Fruit fly (Drosophila melanogaster) whole organism, embryonic: Measurements from ENCODE around the gene pim.

Experiments used
- Adf1 ChIP-seq: fragments of 200-800 bp; sonication (Bioruptor generic); IDR thresholded peaks from 2 replicates; pipeline ENCODE4 v1.3.6; 2022; ENCODE audit warnings: missing biosample characterization, missing genetic modification characterization
- CG10274 ChIP-seq: fragments of 200-800 bp; sonication (Bioruptor generic); optimal IDR thresholded peaks from 3 replicates; lab custom pipeline; 2017; ENCODE audit warnings: missing biosample characterization, mild to moderate bottlenecking, missing genetic modification characterization
- CG10654 ChIP-seq: fragments of 200-800 bp; sonication (Bioruptor generic); optimal IDR thresholded peaks from 2 replicates; lab custom pipeline; 2016; ENCODE audit warnings: missing biosample characterization, missing genetic modification characterization
- CG12155 ChIP-seq: fragments of 200-800 bp; sonication (Bioruptor generic); optimal IDR thresholded peaks from 3 replicates; lab custom pipeline; 2016; ENCODE audit warnings: missing biosample characterization, missing genetic modification characterization
- CG12236 ChIP-seq: fragments of 200-800 bp; sonication (Bioruptor generic); optimal IDR thresholded peaks from 2 replicates; lab custom pipeline; 2016; ENCODE audit warnings: missing biosample characterization, missing genetic modification characterization
- CG1233 ChIP-seq: fragments of 200-800 bp; sonication (Bioruptor generic); optimal IDR thresholded peaks from 4 replicates; lab custom pipeline; 2018; ENCODE audit warnings: missing biosample characterization, mild to moderate bottlenecking, missing genetic modification characterization
- CG12391 ChIP-seq: fragments of 200-800 bp; sonication (Bioruptor generic); optimal IDR thresholded peaks from 3 replicates; lab custom pipeline; 2018; ENCODE audit warnings: missing biosample characterization, mild to moderate bottlenecking, missing genetic modification characterization, moderate library complexity
- CG13296 ChIP-seq: fragments of 200-800 bp; sonication (Bioruptor generic); optimal IDR thresholded peaks from 3 replicates; lab custom pipeline; 2018; ENCODE audit warnings: missing biosample characterization, mild to moderate bottlenecking, missing genetic modification characterization
- CG14050 ChIP-seq: fragments of 200-800 bp; sonication (Bioruptor generic); IDR thresholded peaks from 3 replicates; pipeline ENCODE4 v1.3.6; 2022; ENCODE audit warnings: missing biosample characterization, missing genetic modification characterization
- CG14667 ChIP-seq: fragments of 200-800 bp; sonication (Bioruptor generic); IDR thresholded peaks from 2 replicates; pipeline ENCODE4 v1.3.6; 2022; ENCODE audit warnings: missing biosample characterization, missing genetic modification characterization
- CG16779 ChIP-seq: fragments of 200-800 bp; sonication (Bioruptor generic); IDR thresholded peaks from 2 replicates; pipeline ENCODE4 v1.3.6; 2022; ENCODE audit warnings: missing biosample characterization, missing genetic modification characterization
- CG16813 ChIP-seq: fragments of 200-800 bp; sonication (Bioruptor generic); IDR thresholded peaks from 3 replicates; pipeline ENCODE4 v1.3.6; 2022; ENCODE audit warnings: missing biosample characterization, missing genetic modification characterization; ENCODE audit not compliant: partially characterized antibody
- CG18262 ChIP-seq: fragments of 200-800 bp; optimal IDR thresholded peaks from 3 replicates; lab custom pipeline; 2019; ENCODE audit warnings: missing biosample characterization, mild to moderate bottlenecking, missing genetic modification characterization, moderate library complexity
- CG2129 ChIP-seq: fragments of 200-800 bp; sonication (Bioruptor generic); IDR thresholded peaks from 2 replicates; pipeline ENCODE4 v1.3.6; 2022; ENCODE audit warnings: missing biosample characterization, missing genetic modification characterization; ENCODE audit not compliant: partially characterized antibody
- CG30020 ChIP-seq: fragments of 200-800 bp; optimal IDR thresholded peaks from 2 replicates; lab custom pipeline; 2019; ENCODE audit warnings: missing biosample characterization, mild to moderate bottlenecking, missing genetic modification characterization, moderate library complexity
- CG3065 ChIP-seq: fragments of 200-800 bp; sonication (Bioruptor generic); optimal IDR thresholded peaks from 2 replicates; lab custom pipeline; 2016; ENCODE audit warnings: missing biosample characterization, missing genetic modification characterization
- CG4404 ChIP-seq: fragments of 200-800 bp; sonication (Bioruptor generic); IDR thresholded peaks from 2 replicates; pipeline ENCODE4 v1.3.6; 2022; ENCODE audit warnings: missing biosample characterization, missing genetic modification characterization
- CG6854 ChIP-seq: fragments of 200-800 bp; sonication (Bioruptor generic); optimal IDR thresholded peaks from 3 replicates; lab custom pipeline; 2017; ENCODE audit warnings: missing biosample characterization, mild to moderate bottlenecking, missing genetic modification characterization
- CG9215 ChIP-seq: fragments of 200-800 bp; sonication (Bioruptor generic); IDR thresholded peaks from 2 replicates; pipeline ENCODE4 v1.3.6; 2022; ENCODE audit warnings: missing biosample characterization, missing genetic modification characterization
- Camta ChIP-seq: fragments of 200-800 bp; sonication (Bioruptor generic); optimal IDR thresholded peaks from 2 replicates; lab custom pipeline; 2016; ENCODE audit warnings: missing biosample characterization, missing genetic modification characterization
- D19A ChIP-seq: fragments of 200-800 bp; optimal IDR thresholded peaks from 3 replicates; lab custom pipeline; 2019; ENCODE audit warnings: missing biosample characterization, mild to moderate bottlenecking, missing genetic modification characterization, moderate library complexity
- Dbx ChIP-seq: fragments of 200-800 bp; sonication (Bioruptor generic); IDR thresholded peaks from 3 replicates; pipeline ENCODE4 v1.3.6; 2022; ENCODE audit warnings: missing biosample characterization, missing genetic modification characterization
- Doc2 ChIP-seq: fragments of 200-800 bp; sonication (Bioruptor generic); IDR thresholded peaks from 2 replicates; pipeline ENCODE4 v1.3.6; 2022; ENCODE audit warnings: missing biosample characterization, missing genetic modification characterization
- ERR ChIP-seq: fragments of 200-800 bp; sonication (Bioruptor generic); optimal IDR thresholded peaks from 2 replicates; lab custom pipeline; 2016; ENCODE audit warnings: missing biosample characterization, missing genetic modification characterization
- Fer1 ChIP-seq: fragments of 200-800 bp; sonication (Bioruptor generic); optimal IDR thresholded peaks from 2 replicates; lab custom pipeline; 2017; ENCODE audit warnings: missing biosample characterization, mild to moderate bottlenecking, missing genetic modification characterization
- Fer2 ChIP-seq: fragments of 200-800 bp; sonication (Bioruptor generic); optimal IDR thresholded peaks from 2 replicates; lab custom pipeline; 2018; ENCODE audit warnings: missing biosample characterization, mild to moderate bottlenecking, missing genetic modification characterization, moderate library complexity
- Hey ChIP-seq: fragments of 200-800 bp; sonication (Bioruptor generic); optimal IDR thresholded peaks from 3 replicates; lab custom pipeline; 2018; ENCODE audit warnings: missing biosample characterization, mild to moderate bottlenecking, missing genetic modification characterization
- MESR4 ChIP-seq: fragments of 200-800 bp; sonication (Bioruptor generic); optimal IDR thresholded peaks from 2 replicates; lab custom pipeline; 2018; ENCODE audit warnings: missing biosample characterization, mild to moderate bottlenecking, missing genetic modification characterization, moderate library complexity
- Mad ChIP-seq: fragments of 200-800 bp; sonication (Bioruptor generic); optimal IDR thresholded peaks from 2 replicates; lab custom pipeline; 2016; ENCODE audit warnings: missing biosample characterization, missing genetic modification characterization
- Pdp1 ChIP-seq, 2 experiments: fragments of 200-800 bp; sonication (Bioruptor generic); optimal IDR thresholded peaks; 3 replicates each; lab custom pipeline; 2016; ENCODE audit warnings: missing biosample characterization in 2 of 2, missing genetic modification characterization in 2 of 2, mild to moderate bottlenecking in 1 of 2, moderate library complexity in 1 of 2
- Spps ChIP-seq: fragments of 200-800 bp; sonication (Bioruptor generic); optimal IDR thresholded peaks from 2 replicates; lab custom pipeline; 2018; ENCODE audit warnings: missing biosample characterization, mild to moderate bottlenecking, missing genetic modification characterization
- bcd ChIP-seq: fragments of 200-800 bp; sonication (Bioruptor generic); optimal IDR thresholded peaks from 2 replicates; lab custom pipeline; 2017; ENCODE audit warnings: missing biosample characterization, mild to moderate bottlenecking, missing genetic modification characterization
- bowl ChIP-seq: fragments of 200-800 bp; sonication (Bioruptor generic); IDR thresholded peaks from 2 replicates; pipeline ENCODE4 v1.3.6; 2022; ENCODE audit warnings: missing biosample characterization, missing genetic modification characterization
- bsh ChIP-seq, 2 experiments: fragments of 200-800 bp; sonication (Bioruptor generic); optimal IDR thresholded peaks; 2 replicates each; lab custom pipeline; 2017 to 2018; ENCODE audit warnings: mild to moderate bottlenecking in 2 of 2, missing biosample characterization in 2 of 2, missing genetic modification characterization in 2 of 2, moderate library complexity in 1 of 2
- danr ChIP-seq: fragments of 200-800 bp; sonication (Bioruptor generic); IDR thresholded peaks from 2 replicates; pipeline ENCODE4 v1.3.6; 2022; ENCODE audit warnings: missing biosample characterization, missing genetic modification characterization
- ems ChIP-seq: fragments of 200-800 bp; sonication (Bioruptor generic); optimal IDR thresholded peaks from 3 replicates; lab custom pipeline; 2016; ENCODE audit warnings: missing biosample characterization, missing genetic modification characterization
- fd64A ChIP-seq: fragments of 200-800 bp; sonication (Bioruptor generic); optimal IDR thresholded peaks from 3 replicates; lab custom pipeline; 2018; ENCODE audit warnings: missing biosample characterization, mild to moderate bottlenecking, missing genetic modification characterization
- gt ChIP-seq: fragments of 200-800 bp; sonication (Bioruptor generic); IDR thresholded peaks from 2 replicates; pipeline ENCODE4 v1.3.6; 2022; ENCODE audit warnings: missing biosample characterization, missing genetic modification characterization
- hkb ChIP-seq, 2 experiments: fragments of 200-800 bp in 1 of 2; fragments of >200 bp in 1 of 2; sonication (Bioruptor generic) in 1 of 2; IDR thresholded peaks in 1 of 2; optimal IDR thresholded peaks in 1 of 2; 2 replicates each; pipeline versions ENCODE4 v1.3.6 to Lab custom; 2017 to 2022; ENCODE audit warnings: missing biosample characterization in 1 of 2, missing genetic modification characterization in 1 of 2
- kah ChIP-seq: fragments of 200-800 bp; sonication (Bioruptor generic); optimal IDR thresholded peaks from 2 replicates; lab custom pipeline; 2018; ENCODE audit warnings: missing biosample characterization, mild to moderate bottlenecking, missing genetic modification characterization
- lov ChIP-seq, 2 experiments: fragments of 200-800 bp in 1 of 2; fragments of >200 bp in 1 of 2; sonication (Bioruptor generic) in 1 of 2; IDR thresholded peaks in 1 of 2; optimal IDR thresholded peaks in 1 of 2; 2 replicates in 1 of 2; 3 replicates in 1 of 2; pipeline versions ENCODE4 v1.3.6 to Lab custom; 2017 to 2022; ENCODE audit warnings: missing biosample characterization in 1 of 2, missing genetic modification characterization in 1 of 2
- luna ChIP-seq: fragments of 200-800 bp; sonication (Bioruptor generic); optimal IDR thresholded peaks from 2 replicates; lab custom pipeline; 2016; ENCODE audit warnings: missing biosample characterization, missing genetic modification characterization
- rib ChIP-seq: fragments of 200-800 bp; sonication (Bioruptor generic); IDR thresholded peaks from 2 replicates; pipeline ENCODE4 v1.3.6; 2022; ENCODE audit warnings: missing biosample characterization, missing genetic modification characterization
- run ChIP-seq: fragments of 200-800 bp; sonication (Bioruptor generic); optimal IDR thresholded peaks from 3 replicates; lab custom pipeline; 2018; ENCODE audit warnings: missing biosample characterization, mild to moderate bottlenecking, missing genetic modification characterization
- sisA ChIP-seq: fragments of 200-800 bp; sonication (Bioruptor generic); IDR thresholded peaks from 2 replicates; pipeline ENCODE4 v1.3.6; 2022; ENCODE audit warnings: missing biosample characterization, missing genetic modification characterization
- stc ChIP-seq: fragments of 200-800 bp; sonication (Bioruptor generic); IDR thresholded peaks from 2 replicates; pipeline ENCODE4 v1.3.6; 2022; ENCODE audit warnings: missing biosample characterization, missing genetic modification characterization
- tgo ChIP-seq: fragments of 200-800 bp; sonication (Bioruptor generic); IDR thresholded peaks from 3 replicates; pipeline ENCODE4 v1.3.6; 2022; ENCODE audit warnings: missing biosample characterization, missing genetic modification characterization
- tll ChIP-seq, 2 experiments: fragments of 200-800 bp in 1 of 2; fragments of >200 bp in 1 of 2; sonication (Bioruptor generic) in 1 of 2; optimal IDR thresholded peaks; 2 replicates each; lab custom pipeline; 2017 to 2019; ENCODE audit warnings: missing biosample characterization in 2 of 2, missing genetic modification characterization in 2 of 2, mild to moderate bottlenecking in 1 of 2, moderate library complexity in 1 of 2
- vvl ChIP-seq: fragments of 200-800 bp; sonication (Bioruptor generic); IDR thresholded peaks from 2 replicates; pipeline ENCODE4 v1.3.6; 2022; ENCODE audit warnings: missing biosample characterization, missing genetic modification characterization

Gene pim

DNA sequence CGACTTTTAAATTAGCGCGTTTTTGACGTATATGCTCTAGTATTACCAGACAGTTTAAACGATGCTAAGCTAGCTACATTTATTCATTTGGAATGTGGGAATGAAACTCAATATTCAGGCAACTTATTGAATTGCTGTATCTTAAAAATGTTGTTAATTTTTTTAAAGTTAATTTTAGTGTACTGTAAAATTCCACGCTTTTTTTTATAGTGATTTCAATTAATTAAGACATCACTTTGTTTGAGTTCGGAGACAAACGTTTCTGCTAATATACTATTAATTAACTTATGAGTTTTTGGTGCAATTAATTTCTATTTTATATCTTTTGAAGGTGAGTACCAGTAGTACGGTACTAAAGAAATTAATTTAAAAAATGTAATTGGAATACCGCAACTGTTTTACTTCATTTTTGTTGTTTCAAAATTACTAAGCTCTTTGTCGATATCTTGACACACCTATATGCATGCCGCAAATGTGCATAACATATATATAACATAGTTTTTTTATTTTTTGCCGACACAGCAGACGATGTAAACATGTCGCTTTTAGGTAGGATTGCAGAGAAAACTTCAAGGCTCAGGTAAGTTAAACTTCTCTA, 23.5 kb downstream of the pim start, which contains the start of the genes Cdk1 and mRpS7 (continued):
- peak; percentile 84 for TF ChIP-seq CG18262 (tag; lab: Kevin White, UChicago)
- no peak for TF ChIP-seq Hey (tag; lab: Kevin White, UChicago)
- TF ChIP-seq CG12155 (GFP tag; lab: Kevin White, UChicago) = peak; percentile 69
- peak; percentile 41; the same call in 1 of the 3 replicates for TF ChIP-seq CG14050 (GFP tag; lab: Robert Waterston, UW)
- TF ChIP-seq fd64A (GFP tag; lab: Kevin White, UChicago) = no peak
- TF ChIP-seq CG6854 (GFP tag; lab: Kevin White, UChicago) = peak; percentile 3
- TF ChIP-seq CG4404 (GFP tag; lab: Robert Waterston, UW) = peak; percentile 48
- no peak for TF ChIP-seq CG10274
- TF ChIP-seq CG13296 = peak; percentile 54
- TF ChIP-seq sisA (GFP tag; lab: Robert Waterston, UW) = peak; percentile 38; the same call in 1 of the 2 replicates
- no peak for TF ChIP-seq run (tag; lab: Kevin White, UChicago)
- peak; percentile 63; the same call in 2 of the 3 replicates for TF ChIP-seq Dbx (GFP tag; lab: Robert Waterston, UW)
- TF ChIP-seq stc = peak; percentile 15; the same call in 1 of the 2 replicates
- no peak for TF ChIP-seq lov (optimal IDR thresholded peaks at IDR 0.05; lab: Kevin White, UChicago)
- no peak for TF ChIP-seq lov (GFP tag; IDR thresholded peaks at IDR 0.05; lab: Robert Waterston, UW)
- TF ChIP-seq ERR (GFP tag; lab: Kevin White, UChicago) = no peak
- peak; percentile 62 for TF ChIP-seq MESR4 (GFP tag; lab: Kevin White, UChicago)
- 0 out of 2 replicates have a peak, but pooled peaks have one; percentile 16 for TF ChIP-seq Adf1 (GFP tag; lab: Robert Waterston, UW)
- TF ChIP-seq CG14667 = no peak; the same call in 1 of the 2 replicates
- peak; percentile 40 for TF ChIP-seq Mad
- no peak for TF ChIP-seq CG3065 (GFP tag; lab: Kevin White, UChicago)
- peak in 1 of 2 experiments; percentile 56 for TF ChIP-seq Pdp1 (GFP tag; optimal IDR thresholded peaks at IDR 0.05; lab: Kevin White, UChicago)
- TF ChIP-seq bowl (GFP tag; lab: Robert Waterston, UW) = no peak
- no peak for TF ChIP-seq luna (GFP tag; lab: Kevin White, UChicago)
- no peak for TF ChIP-seq CG9215 (GFP tag; lab: Robert Waterston, UW)
- no peak for TF ChIP-seq CG16779
- no peak for TF ChIP-seq hkb (optimal IDR thresholded peaks at IDR 0.05; lab: Kevin White, UChicago)
- peak; percentile 82 for TF ChIP-seq hkb (GFP tag; IDR thresholded peaks at IDR 0.05; lab: Robert Waterston, UW)
- TF ChIP-seq CG2129 (GFP tag; lab: Robert Waterston, UW) = no peak
- TF ChIP-seq CG1233 (GFP tag; lab: Kevin White, UChicago) = peak; percentile 66
- TF ChIP-seq bcd (GFP tag; lab: Kevin White, UChicago) = peak; percentile 71
- TF ChIP-seq rib (GFP tag; lab: Robert Waterston, UW) = no peak
- TF ChIP-seq gt (GFP tag; lab: Robert Waterston, UW) = no peak
- peak in 1 of 2 experiments; percentile 9 for TF ChIP-seq tll (GFP tag; optimal IDR thresholded peaks at IDR 0.05; lab: Kevin White, UChicago)
- TF ChIP-seq vvl = peak; percentile 77
- TF ChIP-seq Camta = peak; percentile 57
- TF ChIP-seq Spps (tag; lab: Kevin White, UChicago) = peak; percentile 66
- TF ChIP-seq Fer2 (tag; lab: Kevin White, UChicago) = peak; percentile 7
- TF ChIP-seq bsh (GFP tag; optimal IDR thresholded peaks at IDR 0.05; lab: Kevin White, UChicago) = peak in 1 of 2 experiments; percentile 75
- TF ChIP-seq CG30020 = peak; percentile 100
- TF ChIP-seq CG12391 (tag; lab: Kevin White, UChicago) = peak; percentile 89
- peak; percentile 46 for TF ChIP-seq CG10654
- TF ChIP-seq tgo = peak; percentile 61
- peak; percentile 68 for TF ChIP-seq D19A
- no peak for TF ChIP-seq ems (GFP tag; lab: Kevin White, UChicago)
- TF ChIP-seq Doc2 = no peak
- peak; percentile 32 for TF ChIP-seq Fer1 (GFP tag; lab: Kevin White, UChicago)
- no peak for TF ChIP-seq kah (GFP tag; lab: Kevin White, UChicago)
- no peak for TF ChIP-seq CG12236 (GFP tag; lab: Kevin White, UChicago)
- TF ChIP-seq danr (GFP tag; lab: Robert Waterston, UW) = no peak
- TF ChIP-seq CG16813 (GFP tag; lab: Robert Waterston, UW) = no peak
